Fruit fly (Drosophila melanogaster) whole organism, wandering third instar larva: ENCODE measurements around the gene Orc2.

ENCODE experiments used
- Hnf4 ChIP-seq: fragments of 200-800 bp; sonication (Bioruptor generic); optimal IDR thresholded peaks from 2 replicates; lab custom pipeline; 2016; ENCODE audit warnings: missing biosample characterization, mild to moderate bottlenecking, missing genetic modification characterization
- Myc ChIP-seq: fragments of >200 bp; optimal IDR thresholded peaks from 2 replicates; lab custom pipeline; 2017
- br ChIP-seq: fragments of 200-800 bp; sonication (Bioruptor generic); optimal IDR thresholded peaks from 2 replicates; lab custom pipeline; 2016; ENCODE audit warnings: missing biosample characterization, missing genetic modification characterization
- dsf ChIP-seq: sonication (Bioruptor generic); optimal IDR thresholded peaks from 2 replicates; lab custom pipeline; 2016; ENCODE audit warnings: missing biosample characterization, missing genetic modification characterization, borderline replicate concordance
- ey ChIP-seq: fragments of 200-800 bp; sonication (Bioruptor generic); optimal IDR thresholded peaks from 2 replicates; lab custom pipeline; 2016; ENCODE audit warnings: missing biosample characterization, missing genetic modification characterization
- foxo ChIP-seq, 2 experiments: fragments of 200-800 bp; sonication (Bioruptor generic); optimal IDR thresholded peaks; 2 replicates in 1 of 2; 3 replicates in 1 of 2; lab custom pipeline; 2016 to 2017; ENCODE audit warnings: missing biosample characterization in 2 of 2, missing genetic modification characterization in 2 of 2
- fru ChIP-seq: fragments of 200-800 bp; sonication (Bioruptor generic); optimal IDR thresholded peaks from 3 replicates; lab custom pipeline; 2016; ENCODE audit warnings: missing biosample characterization, mild to moderate bottlenecking, missing genetic modification characterization
- h ChIP-seq: fragments of 200-800 bp; sonication (Bioruptor generic); optimal IDR thresholded peaks from 3 replicates; lab custom pipeline; 2016; ENCODE audit warnings: missing biosample characterization, mild to moderate bottlenecking, missing genetic modification characterization
- pan ChIP-seq: fragments of >200 bp; optimal IDR thresholded peaks from 2 replicates; lab custom pipeline; 2017
- psq ChIP-seq: fragments of 200-800 bp; sonication (Bioruptor generic); optimal IDR thresholded peaks from 3 replicates; lab custom pipeline; 2017; ENCODE audit warnings: missing biosample characterization, mild to moderate bottlenecking, missing genetic modification characterization, moderate library complexity
- sage ChIP-seq: fragments of 200-800 bp; sonication (Bioruptor generic); optimal IDR thresholded peaks from 2 replicates; lab custom pipeline; 2016; ENCODE audit warnings: missing biosample characterization, mild to moderate bottlenecking, missing genetic modification characterization
- usp ChIP-seq: fragments of >200 bp; optimal IDR thresholded peaks from 2 replicates; lab custom pipeline; 2017; ENCODE audit warnings: missing biosample characterization, missing genetic modification characterization
- woc ChIP-seq: sonication (Bioruptor generic); optimal IDR thresholded peaks from 2 replicates; lab custom pipeline; 2016; ENCODE audit warnings: missing biosample characterization, mild to moderate bottlenecking, missing genetic modification characterization

- TF ChIP-seq Myc: no peak
- TF ChIP-seq pan: no peak
- TF ChIP-seq usp (GFP tag; lab: Kevin White, UChicago): no peak
- no peak for TF ChIP-seq psq
- TF ChIP-seq h (GFP tag; lab: Kevin White, UChicago): no peak
- TF ChIP-seq br: no peak
- TF ChIP-seq foxo (GFP tag; optimal IDR thresholded peaks at IDR 0.05; lab: Kevin White, UChicago): no peak
- no peak for TF ChIP-seq Hnf4
- TF ChIP-seq woc: no peak
- no peak for TF ChIP-seq dsf (GFP tag; lab: Kevin White, UChicago)
- TF ChIP-seq sage (GFP tag; lab: Kevin White, UChicago): no peak
- TF ChIP-seq ey (GFP tag; lab: Kevin White, UChicago): no peak
- no peak for TF ChIP-seq fru (GFP tag; lab: Kevin White, UChicago)
Observed at dm6 chr3R:13971728-13972448, 7.2 kb downstream of the Orc2 start.
